Worm (Caenorhabditis elegans) whole organism, L3 larva: ENCODE measurements around the gene C25F9.9.

ENCODE experiments used
- R02D3.7 ChIP-seq: fragments of 150-350 bp; optimal IDR thresholded peaks from 2 replicates; lab custom pipeline; 2014; ENCODE audit warnings: missing biosample characterization, missing genetic modification characterization
- ZK546.5 ChIP-seq: sonication (generic microtip); optimal IDR thresholded peaks from 2 replicates; lab custom pipeline; 2017; ENCODE audit warnings: missing biosample characterization, missing genetic modification characterization
- aly-2 ChIP-seq: fragments of 150-350 bp; optimal IDR thresholded peaks from 2 replicates; lab custom pipeline; 2014; ENCODE audit warnings: missing biosample characterization, missing genetic modification characterization
- ama-1 ChIP-seq: fragments of 150-350 bp; optimal IDR thresholded peaks from 2 replicates; lab custom pipeline; 2018
- ceh-16 ChIP-seq: sonication (generic microtip); optimal IDR thresholded peaks from 2 replicates; lab custom pipeline; 2017; ENCODE audit warnings: missing biosample characterization, missing genetic modification characterization
- ceh-28 ChIP-seq: fragments of 150-350 bp; optimal IDR thresholded peaks from 2 replicates; lab custom pipeline; 2014; ENCODE audit warnings: missing biosample characterization, missing genetic modification reagents, missing genetic modification characterization
- ceh-82 ChIP-seq: fragments of 150-350 bp; optimal IDR thresholded peaks from 2 replicates; lab custom pipeline; 2014; ENCODE audit warnings: missing biosample characterization, missing genetic modification characterization
- ceh-9 ChIP-seq: sonication (generic microtip); optimal IDR thresholded peaks from 2 replicates; lab custom pipeline; 2018; ENCODE audit warnings: missing biosample characterization, missing genetic modification characterization
- daf-12 ChIP-seq: fragments of 150-350 bp; optimal IDR thresholded peaks from 2 replicates; lab custom pipeline; 2014; ENCODE audit warnings: missing biosample characterization, missing genetic modification reagents, missing genetic modification characterization
- egl-27 ChIP-seq: sonication (generic microtip); optimal IDR thresholded peaks from 4 replicates; lab custom pipeline; 2017; ENCODE audit warnings: missing biosample characterization, missing genetic modification reagents, missing genetic modification characterization
- egl-5 ChIP-seq: fragments of 150-350 bp; optimal IDR thresholded peaks from 2 replicates; lab custom pipeline; 2017; ENCODE audit warnings: missing biosample characterization, missing genetic modification reagents, missing genetic modification characterization, inconsistent platforms
- elt-1 ChIP-seq: fragments of 150-350 bp; optimal IDR thresholded peaks from 2 replicates; lab custom pipeline; 2014; ENCODE audit warnings: missing biosample characterization, missing genetic modification characterization
- elt-2 ChIP-seq: sonication (generic microtip); optimal IDR thresholded peaks from 2 replicates; lab custom pipeline; 2016; ENCODE audit warnings: missing genetic modification reagents, mild to moderate bottlenecking, missing genetic modification characterization, missing compliant biosample characterization
- eor-1 ChIP-seq, 2 experiments: fragments of 150-350 bp; optimal IDR thresholded peaks; 2 replicates each; lab custom pipeline; 2014 to 2018; ENCODE audit warnings: missing biosample characterization in 2 of 2, missing genetic modification characterization in 2 of 2
- fkh-10 ChIP-seq: sonication (generic microtip); optimal IDR thresholded peaks from 2 replicates; lab custom pipeline; 2017; ENCODE audit warnings: missing biosample characterization, missing genetic modification reagents, missing genetic modification characterization
- fkh-2 ChIP-seq: fragments of 150-350 bp; optimal IDR thresholded peaks from 2 replicates; lab custom pipeline; 2014; ENCODE audit warnings: missing biosample characterization, missing genetic modification reagents, missing genetic modification characterization
- fos-1 ChIP-seq: fragments of 150-350 bp; optimal IDR thresholded peaks from 2 replicates; lab custom pipeline; 2014; ENCODE audit warnings: missing biosample characterization, missing genetic modification characterization
- jun-1 ChIP-seq: fragments of 150-350 bp; optimal IDR thresholded peaks from 2 replicates; lab custom pipeline; 2014; ENCODE audit warnings: missing biosample characterization, missing genetic modification reagents, missing genetic modification characterization
- lin-39 ChIP-seq: fragments of 150-350 bp; optimal IDR thresholded peaks from 2 replicates; lab custom pipeline; 2018; ENCODE audit warnings: missing biosample characterization, missing genetic modification reagents, missing genetic modification characterization
- lsy-12 ChIP-seq: sonication (generic microtip); optimal IDR thresholded peaks from 2 replicates; lab custom pipeline; 2016; ENCODE audit warnings: mild to moderate bottlenecking, missing genetic modification characterization, missing compliant biosample characterization
- mdl-1 ChIP-seq: fragments of 150-350 bp; optimal IDR thresholded peaks from 2 replicates; lab custom pipeline; 2014; ENCODE audit warnings: missing biosample characterization, missing genetic modification characterization
- mml-1 ChIP-seq: fragments of 150-350 bp; sonication (generic microtip); optimal IDR thresholded peaks from 3 replicates; lab custom pipeline; 2014; ENCODE audit warnings: missing biosample characterization, missing genetic modification characterization
- nhr-23 ChIP-seq: fragments of 150-350 bp; optimal IDR thresholded peaks from 2 replicates; lab custom pipeline; 2014; ENCODE audit warnings: missing biosample characterization, missing genetic modification reagents, missing genetic modification characterization
- nhr-237 ChIP-seq: fragments of 150-350 bp; optimal IDR thresholded peaks from 2 replicates; lab custom pipeline; 2014; ENCODE audit warnings: missing biosample characterization, missing genetic modification characterization
- nhr-25 ChIP-seq: sonication (generic microtip); optimal IDR thresholded peaks from 2 replicates; lab custom pipeline; 2017; ENCODE audit warnings: missing biosample characterization, missing genetic modification characterization
- nhr-28 ChIP-seq: fragments of 150-350 bp; optimal IDR thresholded peaks from 2 replicates; lab custom pipeline; 2014; ENCODE audit warnings: missing biosample characterization, missing genetic modification characterization
- nhr-43 ChIP-seq: sonication (generic microtip); optimal IDR thresholded peaks from 2 replicates; lab custom pipeline; 2016; ENCODE audit warnings: mild to moderate bottlenecking, missing genetic modification characterization, missing compliant biosample characterization; ENCODE audit not compliant: poor library complexity, severe bottlenecking
- nhr-67 ChIP-seq: fragments of 150-350 bp; optimal IDR thresholded peaks from 2 replicates; lab custom pipeline; 2014; ENCODE audit warnings: missing biosample characterization, missing genetic modification characterization
- nhr-76 ChIP-seq: fragments of 150-350 bp; sonication (generic microtip); optimal IDR thresholded peaks from 5 replicates; lab custom pipeline; 2014; ENCODE audit warnings: missing biosample characterization, missing genetic modification characterization
- nhr-77 ChIP-seq: fragments of 150-350 bp; optimal IDR thresholded peaks from 2 replicates; lab custom pipeline; 2014; ENCODE audit warnings: missing biosample characterization, missing genetic modification characterization
- pha-4 ChIP-seq: fragments of 150-350 bp; optimal IDR thresholded peaks from 2 replicates; lab custom pipeline; 2014; ENCODE audit warnings: missing biosample characterization, missing genetic modification reagents, missing genetic modification characterization
- pqm-1 ChIP-seq: fragments of 150-350 bp; optimal IDR thresholded peaks from 2 replicates; lab custom pipeline; 2017; ENCODE audit warnings: missing biosample characterization, missing genetic modification characterization, inconsistent platforms
- sea-2 ChIP-seq: fragments of 150-350 bp; sonication (generic microtip); optimal IDR thresholded peaks from 4 replicates; lab custom pipeline; 2014; ENCODE audit warnings: missing biosample characterization, missing genetic modification reagents, missing genetic modification characterization
- snpc-4 ChIP-seq: fragments of 150-350 bp; optimal IDR thresholded peaks from 2 replicates; lab custom pipeline; 2014; ENCODE audit warnings: missing biosample characterization, missing genetic modification characterization
- tbx-2 ChIP-seq: sonication (generic microtip); optimal IDR thresholded peaks from 2 replicates; lab custom pipeline; 2016; ENCODE audit warnings: mild to moderate bottlenecking, missing genetic modification characterization, missing compliant biosample characterization
- unc-62 ChIP-seq: fragments of 150-350 bp; sonication (generic microtip); optimal IDR thresholded peaks from 4 replicates; lab custom pipeline; 2014; ENCODE audit warnings: missing biosample characterization, missing genetic modification reagents, missing genetic modification characterization
- ztf-11 ChIP-seq: fragments of 150-350 bp; optimal IDR thresholded peaks from 2 replicates; lab custom pipeline; 2014; ENCODE audit warnings: missing biosample characterization, missing genetic modification characterization
- ztf-4 ChIP-seq: fragments of 150-350 bp; optimal IDR thresholded peaks from 2 replicates; lab custom pipeline; 2014; ENCODE audit warnings: missing biosample characterization, missing genetic modification characterization

C25F9.9 gene

DNA sequence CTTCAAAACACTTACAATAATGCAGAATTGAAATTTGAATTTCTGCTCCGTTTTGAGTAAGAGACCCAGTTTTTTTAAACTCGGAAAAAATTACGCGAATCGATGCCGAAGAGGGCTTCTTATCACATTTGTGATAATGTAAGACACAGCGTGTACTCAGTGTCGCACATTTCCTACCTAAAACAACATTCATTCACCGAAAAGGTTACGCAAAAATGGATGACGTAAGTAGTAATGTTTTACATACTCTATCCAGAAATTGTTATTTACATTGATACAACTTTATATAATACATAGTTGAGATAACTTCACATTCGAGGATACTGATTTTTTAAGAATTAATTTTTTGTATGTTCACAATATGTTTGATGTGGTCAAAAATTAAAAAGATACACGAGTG lies at the start of gene C25F9.9, which contains the start of gene C25F9.4:
TSS of gene C25F9.9 (plus strand) at position 137 of the 400 bp plus-strand sequence.
TSS of gene C25F9.4 (minus strand) at position 101 of the 400 bp plus-strand sequence.
- TF ChIP-seq elt-2 (peak; percentile 48), pqm-1 (no peak)

DNA sequence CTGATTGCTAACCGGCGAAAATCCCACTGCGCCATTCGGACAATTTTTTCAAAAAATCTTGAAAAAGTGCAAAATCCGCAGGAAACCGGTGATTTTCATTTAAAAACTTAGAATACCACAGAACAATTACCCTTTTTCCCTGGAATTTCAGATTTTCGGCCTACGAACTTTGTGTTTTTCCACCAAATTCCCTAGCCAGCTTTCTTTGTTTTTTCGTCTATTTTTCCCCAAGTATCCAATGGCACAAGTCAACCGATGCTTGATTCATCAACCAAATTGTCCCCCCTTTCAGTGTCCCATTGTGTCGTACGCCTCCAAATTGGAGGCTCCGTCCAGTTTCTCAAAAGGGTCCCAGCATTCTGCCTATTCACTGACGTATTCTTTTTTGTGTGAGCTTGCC lies 46.2 kb upstream of the C25F9.9 start, which contains the start of gene Y43F8A.1:
TSS of gene Y43F8A.1 (plus strand) at position 301 of the 400 bp plus-strand sequence.
- no peak for TF ChIP-seq unc-62 (GFP tag; lab: Kevin White, UChicago)
- no peak for TF ChIP-seq jun-1 (tag; lab: Kevin White, UChicago)
- no peak for TF ChIP-seq ztf-11 (tag; lab: Kevin White, UChicago)
- no peak for TF ChIP-seq ztf-4 (tag; lab: Kevin White, UChicago)
- TF ChIP-seq lin-39 (tag; lab: Kevin White, UChicago): no peak
- no peak for TF ChIP-seq ceh-28
- no peak for TF ChIP-seq fos-1
- no peak for TF ChIP-seq fkh-10 (GFP tag; lab: Kevin White, UChicago)
- TF ChIP-seq sea-2: no peak
- TF ChIP-seq egl-5 (tag; lab: Kevin White, UChicago): no peak
- TF ChIP-seq nhr-67 (tag; lab: Kevin White, UChicago): no peak

DNA sequence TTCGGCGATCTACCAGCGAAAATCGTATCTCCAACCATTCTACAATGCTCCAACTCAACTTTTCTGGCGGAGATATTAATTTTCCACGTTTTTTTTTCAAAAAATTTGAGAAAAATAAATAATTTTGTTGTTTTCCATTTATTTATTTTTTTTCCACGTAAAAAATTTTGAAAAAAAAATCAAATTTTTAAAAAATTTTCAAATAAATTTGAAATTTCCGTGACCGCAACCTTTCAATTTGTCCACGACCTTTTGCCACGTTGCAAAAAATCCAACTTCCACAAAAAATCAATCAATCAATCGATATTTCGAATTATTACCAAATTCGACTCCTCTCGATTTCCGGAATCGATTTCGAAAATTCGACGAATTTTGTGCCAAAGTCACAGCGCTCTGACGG lies 45.2 kb upstream of the C25F9.9 start, which contains the start of gene Y43F8A.2:
TSS of gene Y43F8A.2 (plus strand) at position 301 of the 400 bp plus-strand sequence.
- TF ChIP-seq jun-1 (tag; lab: Kevin White, UChicago) (no peak), daf-12 (tag; lab: Kevin White, UChicago) (no peak), nhr-76 (tag; lab: Kevin White, UChicago) (no peak), fkh-2 (tag; lab: Kevin White, UChicago) (no peak), fkh-10 (GFP tag; lab: Kevin White, UChicago) (no peak), elt-2 (no peak), nhr-25 (tag; lab: Kevin White, UChicago) (no peak), unc-62 (GFP tag; lab: Kevin White, UChicago) (no peak), lin-39 (tag; lab: Kevin White, UChicago) (no peak), ceh-28 (no peak), pha-4 (no peak), nhr-43 (no peak), aly-2 (tag; lab: Kevin White, UChicago) (no peak), nhr-67 (tag; lab: Kevin White, UChicago) (no peak)

DNA sequence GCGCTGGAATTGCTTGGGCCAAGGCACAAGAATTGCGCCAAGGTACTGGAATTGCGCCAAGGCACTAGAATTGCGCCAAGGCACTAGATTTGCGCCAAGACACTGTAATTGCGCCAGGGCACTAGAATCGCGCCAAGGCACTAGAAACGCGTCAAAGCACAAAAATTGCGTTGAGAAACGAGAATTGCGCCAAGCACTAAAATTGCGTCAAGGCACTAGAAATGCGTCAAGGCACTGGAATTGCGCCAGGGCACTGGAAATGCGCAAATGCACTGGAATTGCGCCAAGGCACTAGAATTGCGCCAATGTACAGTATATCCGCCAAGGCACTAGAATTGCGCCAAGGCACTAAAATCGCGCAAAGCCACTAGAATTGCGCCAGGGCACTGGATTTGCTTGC lies 44.6 kb upstream of the C25F9.9 start:
- no peak for TF ChIP-seq elt-1
- no peak for TF ChIP-seq ceh-9 (tag; lab: Kevin White, UChicago)
- TF ChIP-seq nhr-25 (tag; lab: Kevin White, UChicago): no peak
- TF ChIP-seq elt-2: no peak
- no peak for TF ChIP-seq lin-39 (tag; lab: Kevin White, UChicago)
- TF ChIP-seq ceh-28: no peak
- no peak for TF ChIP-seq eor-1 (tag; optimal IDR thresholded peaks at IDR 0.05; lab: Kevin White, UChicago)
- no peak for TF ChIP-seq snpc-4 (tag; lab: Kevin White, UChicago)
- TF ChIP-seq R02D3.7: no peak
- TF ChIP-seq mdl-1 (tag; lab: Kevin White, UChicago): no peak
- no peak for TF ChIP-seq ama-1 (lab: Kevin White, UChicago)
- TF ChIP-seq lsy-12 (tag; lab: Kevin White, UChicago): no peak
- no peak for TF ChIP-seq jun-1 (tag; lab: Kevin White, UChicago)
- TF ChIP-seq sea-2: no peak
- no peak for TF ChIP-seq egl-27
- TF ChIP-seq tbx-2 (tag; lab: Kevin White, UChicago): no peak
- no peak for TF ChIP-seq ceh-16 (tag; lab: Kevin White, UChicago)
- TF ChIP-seq nhr-28 (tag; lab: Kevin White, UChicago): no peak

DNA sequence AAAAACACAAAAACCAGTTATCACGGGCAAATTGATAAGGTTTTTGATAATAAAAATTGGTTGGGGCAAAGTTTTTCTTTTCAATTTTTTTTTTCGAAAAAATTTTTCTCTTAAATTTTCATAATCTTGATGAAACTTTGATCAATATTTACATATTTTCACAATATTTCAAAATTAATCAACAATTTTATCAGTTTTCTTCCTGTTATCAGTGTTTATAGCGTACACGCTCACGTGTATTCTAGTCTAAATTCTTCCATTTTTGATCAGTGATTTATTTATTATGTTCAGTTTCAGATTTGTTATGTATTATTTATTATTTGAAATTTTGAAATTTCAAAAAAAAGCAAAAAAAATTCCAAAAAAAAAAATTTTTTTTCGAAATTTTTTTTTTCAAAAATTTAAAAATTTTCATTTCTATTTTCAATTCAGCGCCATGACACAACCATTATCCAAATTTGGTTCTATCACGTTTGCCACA lies 39.4 kb upstream of the C25F9.9 start, which contains the start of gene nceh-1:
TSS of gene nceh-1 (plus strand) at position 431 of the 481 bp plus-strand sequence.
- peak; percentile 85 for TF ChIP-seq elt-2
- peak; percentile 21 for TF ChIP-seq pqm-1
- TF ChIP-seq pha-4: peak; percentile 85
- TF ChIP-seq fos-1: no peak
- TF ChIP-seq, all 47 proteins: peak for 3

DNA sequence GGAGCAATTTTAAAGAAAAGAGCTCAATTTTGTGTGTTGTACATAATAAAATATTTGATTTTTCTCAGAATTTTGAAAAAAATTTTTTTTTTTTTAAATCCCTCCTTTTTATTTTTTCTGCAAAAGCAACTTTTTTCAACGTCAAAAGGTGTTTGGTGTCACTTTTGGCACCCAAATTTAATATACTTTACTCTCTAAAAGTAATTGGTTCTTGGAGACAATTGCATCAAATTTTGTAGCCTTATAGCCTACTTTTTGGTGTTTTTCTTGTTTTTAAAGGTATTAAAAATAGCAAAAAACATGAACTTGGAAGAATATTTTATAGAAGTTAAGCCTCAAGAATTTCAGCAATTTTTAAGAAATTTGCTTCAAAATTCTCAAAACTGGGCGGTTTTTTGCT lies 35.4 kb upstream of the C25F9.9 start, which contains the start of gene srw-84:
TSS of gene srw-84 (plus strand) at position 301 of the 400 bp plus-strand sequence.
- TF ChIP-seq nhr-237 (tag; lab: Kevin White, UChicago) (no peak), mml-1 (tag; lab: Kevin White, UChicago) (no peak), nhr-43 (no peak), eor-1 (tag; optimal IDR thresholded peaks at IDR 0.05; lab: Kevin White, UChicago) (no peak), tbx-2 (tag; lab: Kevin White, UChicago) (no peak), nhr-77 (tag; lab: Kevin White, UChicago) (no peak), nhr-25 (tag; lab: Kevin White, UChicago) (no peak), ceh-16 (tag; lab: Kevin White, UChicago) (no peak), ceh-28 (no peak), mdl-1 (tag; lab: Kevin White, UChicago) (no peak), pha-4 (no peak), nhr-23 (no peak), ceh-82 (tag; lab: Kevin White, UChicago) (no peak), sea-2 (no peak), ZK546.5 (tag; lab: Kevin White, UChicago) (no peak), pqm-1 (no peak), nhr-67 (tag; lab: Kevin White, UChicago) (no peak), egl-27 (no peak), ztf-4 (tag; lab: Kevin White, UChicago) (no peak), unc-62 (GFP tag; lab: Kevin White, UChicago) (no peak)
